Fruit fly (Drosophila melanogaster): ENCODE data around the gene FoxK.

The FoxK gene

DNA sequence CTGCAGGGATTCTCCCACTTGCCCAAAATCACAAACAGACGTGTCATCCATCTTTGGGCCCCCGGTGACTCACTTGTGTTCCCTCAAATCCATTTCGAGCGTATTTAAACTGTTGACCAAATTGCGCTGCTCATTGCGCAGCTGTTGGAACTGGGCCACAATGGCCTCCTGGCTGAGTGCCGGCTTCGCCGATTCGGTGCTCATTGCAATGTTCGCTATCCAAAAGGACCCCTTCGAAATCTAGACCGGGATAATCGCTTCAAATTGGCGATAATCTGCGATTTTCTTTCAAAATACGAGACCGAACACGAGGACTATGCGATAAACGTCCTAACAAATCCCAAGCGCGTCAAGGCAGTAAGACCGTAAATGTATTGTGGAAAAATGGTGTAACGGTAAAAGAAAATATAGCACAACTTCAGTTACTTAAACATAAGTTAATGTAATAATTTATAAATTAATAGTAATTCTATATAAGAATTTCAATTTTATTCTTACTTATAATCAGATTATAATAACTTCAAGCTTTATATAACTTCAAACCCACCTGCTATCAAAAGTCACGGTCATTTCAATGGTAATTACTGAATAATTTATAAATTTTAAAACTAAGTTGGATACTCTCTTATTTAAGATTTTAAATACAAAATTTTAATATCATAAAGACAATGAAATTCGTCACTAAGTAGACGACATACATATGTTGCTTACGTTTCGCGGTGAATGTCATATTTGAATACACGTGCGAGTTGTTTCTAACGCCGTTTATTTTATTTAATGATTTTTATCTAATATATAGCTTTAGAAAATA is 46.3 kb downstream of the FoxK start, which contains the start of the genes Pfdn2 and Noc1 (continued):
- TF ChIP-seq BtbVII (GFP tag; optimal IDR thresholded peaks at IDR 0.05) (no peak), CG12299 (tag; optimal IDR thresholded peaks at IDR 0.05) (peak; percentile 25), CG3163 (GFP tag; optimal IDR thresholded peaks at IDR 0.05) (no peak), mirr (GFP tag; optimal IDR thresholded peaks at IDR 0.05) (no peak), CG7556 (GFP tag; optimal IDR thresholded peaks at IDR 0.05) (no peak), en (GFP tag; optimal IDR thresholded peaks at IDR 0.05) (no peak), vfl (GFP tag; optimal IDR thresholded peaks at IDR 0.05) (no peak), CG33213 (GFP tag; optimal IDR thresholded peaks at IDR 0.05) (no peak), jing (GFP tag; optimal IDR thresholded peaks at IDR 0.05) (no peak), sisA (GFP tag; IDR thresholded peaks at IDR 0.05) (peak; percentile 59), HLH54F (GFP tag; optimal IDR thresholded peaks at IDR 0.05) (no peak), sens-2 (GFP tag; IDR thresholded peaks at IDR 0.05) (no peak)

DNA sequence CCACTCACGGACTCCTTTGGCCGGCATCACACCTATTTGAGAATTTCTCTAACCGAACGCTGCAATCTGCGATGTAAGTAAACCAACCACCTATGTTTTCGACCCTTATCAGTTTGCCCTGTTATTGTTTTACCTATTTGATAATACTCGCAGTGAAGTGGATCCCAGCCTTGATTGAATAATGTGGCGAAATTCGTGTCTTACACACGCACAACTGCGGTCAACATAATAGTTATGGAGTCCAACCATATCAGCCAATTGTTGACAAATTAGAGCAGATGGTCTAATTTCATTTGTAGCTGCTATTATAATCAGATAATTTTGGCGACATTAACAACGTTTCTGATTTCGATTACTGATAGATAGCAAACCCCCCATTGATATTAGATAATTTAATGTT is 49.5 kb downstream of the FoxK start:
- TF ChIP-seq exex (tag; optimal IDR thresholded peaks at IDR 0.05) = peak; percentile 79
- no peak for TF ChIP-seq Nf-YC (tag; optimal IDR thresholded peaks at IDR 0.05)
- peak; percentile 18 for TF ChIP-seq Med (GFP tag)
- TF ChIP-seq grn (GFP tag; optimal IDR thresholded peaks at IDR 0.05) = peak; percentile 30
- no peak for TF ChIP-seq ash1 (GFP tag; optimal IDR thresholded peaks at IDR 0.05)
- peak; percentile 79 for TF ChIP-seq mirr (GFP tag; optimal IDR thresholded peaks at IDR 0.05)
- peak; percentile 83 for TF ChIP-seq CG11696 (GFP tag; IDR thresholded peaks at IDR 0.05)
- 0 out of 2 replicates have a peak, but pooled peaks have one; percentile 27 for TF ChIP-seq nerfin-2 (GFP tag; IDR thresholded peaks at IDR 0.05; ENCODE audit: partially characterized antibody)

DNA sequence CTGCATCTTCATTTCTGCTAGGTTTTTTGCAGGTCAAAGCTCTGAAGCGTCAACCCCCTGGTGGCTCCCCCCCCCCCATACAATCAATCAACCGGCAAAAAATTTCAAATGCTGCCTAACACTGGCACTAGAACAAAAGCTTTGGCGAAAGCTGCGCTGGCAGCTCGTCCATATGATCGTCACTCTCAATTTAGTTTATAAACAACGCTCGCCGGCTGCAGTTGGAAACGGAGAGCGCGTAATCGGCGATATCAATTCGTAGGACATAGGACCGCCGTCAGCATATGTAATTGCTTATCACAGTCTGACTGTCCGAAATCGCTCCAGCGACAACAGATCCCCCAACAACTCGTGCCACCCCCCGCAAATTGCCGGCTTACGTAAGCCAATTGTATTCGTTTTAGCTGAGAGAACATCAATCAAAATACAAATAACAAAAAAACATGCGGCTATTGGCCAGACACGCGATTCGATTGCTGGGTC is 50.2 kb downstream of the FoxK start, which contains the start of gene Mocs1:
Gene Mocs1 (plus strand): TSS at position 155 of the 483 bp plus-strand sequence.
- TF ChIP-seq NFAT (GFP tag; IDR thresholded peaks at IDR 0.05) (peak; percentile 23; the same call in 1 of the 2 replicates), CG32772 (GFP tag; IDR thresholded peaks at IDR 0.05) (no peak), CG3065 (GFP tag; optimal IDR thresholded peaks at IDR 0.05) (no peak), wdn (GFP tag; IDR thresholded peaks at IDR 0.05) (peak; percentile 30; the same call in 1 of the 2 replicates), CG32532 (GFP tag; IDR thresholded peaks at IDR 0.05) (peak; percentile 53), Deaf1 (tag; optimal IDR thresholded peaks at IDR 0.05) (peak; percentile 8), Pdp1 (GFP tag; optimal IDR thresholded peaks at IDR 0.05) (peak in 1 of 2 experiments; percentile 96), Xrp1 (GFP tag; IDR thresholded peaks at IDR 0.05) (peak; percentile 28; the same call in 1 of the 2 replicates), Jarid2 (GFP tag; optimal IDR thresholded peaks at IDR 0.05) (peak; percentile 57), Hr78 (GFP tag; optimal IDR thresholded peaks at IDR 0.05) (peak in 1 of 2 experiments; percentile 98), CG18599 (GFP tag; optimal IDR thresholded peaks at IDR 0.05) (peak; percentile 6), Optix (GFP tag; IDR thresholded peaks at IDR 0.05) (no peak), CG15269 (tag; optimal IDR thresholded peaks at IDR 0.05) (peak; percentile 6), vvl (GFP tag; IDR thresholded peaks at IDR 0.05) (0 out of 2 replicates have a peak, but pooled peaks have one; percentile 8), Hr39 (optimal IDR thresholded peaks at IDR 0.05) (no peak), Ptx1 (GFP tag; IDR thresholded peaks at IDR 0.05) (no peak), ap (GFP tag; IDR thresholded peaks at IDR 0.05) (no peak), CG1603 (tag; optimal IDR thresholded peaks at IDR 0.05) (no peak), CG33213 (GFP tag; optimal IDR thresholded peaks at IDR 0.05) (no peak), rib (GFP tag; IDR thresholded peaks at IDR 0.05) (peak; percentile 60; the same call in 1 of the 2 replicates), pzg (GFP tag; optimal IDR thresholded peaks at IDR 0.05) (peak; percentile 41), exex (tag; optimal IDR thresholded peaks at IDR 0.05) (no peak), CG6254 (GFP tag; optimal IDR thresholded peaks at IDR 0.05) (no peak), lab (GFP tag; optimal IDR thresholded peaks at IDR 0.05) (peak; percentile 68), chm (GFP tag; IDR thresholded peaks at IDR 0.05) (peak; percentile 28; the same call in 1 of the 2 replicates), cato (GFP tag; optimal IDR thresholded peaks at IDR 0.05; ENCODE audit: borderline replicate concordance) (no peak), crp (GFP tag; optimal IDR thresholded peaks at IDR 0.05) (peak in 1 of 2 experiments; percentile 77), HHEX (GFP tag; optimal IDR thresholded peaks at IDR 0.05) (peak; percentile 6)
